Worm (Caenorhabditis elegans) whole organism, L1 larva: ENCODE data around the gene F59E11.6.

Source experiments
- Y116A8C.19 ChIP-seq: sonication (generic microtip); optimal IDR thresholded peaks from 2 replicates; lab custom pipeline; 2016; ENCODE audit warnings: missing compliant biosample characterization, missing genetic modification characterization, borderline replicate concordance
- alr-1 ChIP-seq: fragments of 200-800 bp; sonication (Bioruptor generic); optimal IDR thresholded peaks from 2 replicates; lab custom pipeline; 2018; ENCODE audit warnings: borderline replicate concordance, mild to moderate bottlenecking, missing genetic modification characterization, missing compliant biosample characterization
- blmp-1 ChIP-seq: fragments of 150-350 bp; optimal IDR thresholded peaks from 2 replicates; lab custom pipeline; 2014; ENCODE audit warnings: missing biosample characterization, missing genetic modification characterization
- ceh-8 ChIP-seq: fragments of 200-800 bp; sonication (Bioruptor generic); optimal IDR thresholded peaks from 2 replicates; lab custom pipeline; 2018; ENCODE audit warnings: mild to moderate bottlenecking, missing genetic modification characterization, moderate library complexity, missing compliant biosample characterization
- ces-1 ChIP-seq: fragments of 150-350 bp; optimal IDR thresholded peaks from 2 replicates; lab custom pipeline; 2014; ENCODE audit warnings: missing biosample characterization, missing genetic modification reagents, missing genetic modification characterization
- dpl-1 ChIP-seq, 3 experiments: fragments of 150-350 bp in 2 of 3; sonication (generic microtip) in 1 of 3; optimal IDR thresholded peaks; 2 replicates each; lab custom pipeline; 2014 to 2017; ENCODE audit warnings: missing biosample characterization in 3 of 3, missing genetic modification characterization in 3 of 3, missing genetic modification reagents in 3 of 3
- elt-2 ChIP-seq: sonication (generic microtip); optimal IDR thresholded peaks from 2 replicates; lab custom pipeline; 2016; ENCODE audit warnings: missing genetic modification characterization, mild to moderate bottlenecking, inconsistent platforms, missing compliant biosample characterization, missing genetic modification reagents
- ets-5 ChIP-seq: fragments of 200-800 bp; sonication (Bioruptor generic); IDR thresholded peaks from 2 replicates; pipeline ENCODE4 v1.3.6; 2022; ENCODE audit warnings: missing genetic modification characterization, missing compliant biosample characterization
- fkh-10 ChIP-seq: sonication (generic microtip); optimal IDR thresholded peaks from 2 replicates; lab custom pipeline; 2017; ENCODE audit warnings: missing biosample characterization, missing genetic modification reagents, missing genetic modification characterization
- grh-1 ChIP-seq: fragments of 200-800 bp; sonication (Bioruptor generic); IDR thresholded peaks from 2 replicates; pipeline ENCODE4 v1.3.6; 2022; ENCODE audit warnings: missing genetic modification reagents, missing genetic modification characterization, missing compliant biosample characterization
- hlh-17 ChIP-seq: fragments of 200-800 bp; sonication (Bioruptor generic); optimal IDR thresholded peaks from 2 replicates; lab custom pipeline; 2018; ENCODE audit warnings: missing genetic modification characterization, mild to moderate bottlenecking, missing compliant biosample characterization, moderate library complexity, borderline replicate concordance
- hpl-2 ChIP-seq: fragments of 150-350 bp; optimal IDR thresholded peaks from 2 replicates; lab custom pipeline; 2014; ENCODE audit warnings: missing biosample characterization, missing genetic modification reagents, missing genetic modification characterization
- irx-1 ChIP-seq: sonication (generic microtip); optimal IDR thresholded peaks from 2 replicates; lab custom pipeline; 2016; ENCODE audit warnings: missing genetic modification characterization, missing compliant biosample characterization
- isw-1 ChIP-seq: fragments of 200-800 bp; sonication (Bioruptor generic); IDR thresholded peaks from 2 replicates; pipeline ENCODE4 v1.3.6; 2022; ENCODE audit warnings: missing genetic modification characterization, missing compliant biosample characterization
- jun-1 ChIP-seq: fragments of 150-350 bp; optimal IDR thresholded peaks from 2 replicates; lab custom pipeline; 2014; ENCODE audit warnings: missing biosample characterization, missing genetic modification reagents, missing genetic modification characterization
- lin-13 ChIP-seq: fragments of 150-350 bp; optimal IDR thresholded peaks from 2 replicates; lab custom pipeline; 2014; ENCODE audit warnings: missing biosample characterization, missing genetic modification reagents, missing genetic modification characterization
- lin-14 ChIP-seq: fragments of 200-800 bp; sonication (Bioruptor generic); optimal IDR thresholded peaks from 2 replicates; lab custom pipeline; 2018; ENCODE audit warnings: mild to moderate bottlenecking, missing genetic modification characterization, moderate library complexity, missing compliant biosample characterization
- lin-15B ChIP-seq: fragments of 150-350 bp; sonication (generic microtip); optimal IDR thresholded peaks from 3 replicates; lab custom pipeline; 2014; ENCODE audit warnings: missing biosample characterization, missing genetic modification characterization
- lir-3 ChIP-seq: sonication (generic microtip); optimal IDR thresholded peaks from 2 replicates; lab custom pipeline; 2016; ENCODE audit warnings: mild to moderate bottlenecking, missing genetic modification characterization, moderate library complexity, missing compliant biosample characterization; ENCODE audit not compliant: poor library complexity
- lsy-2 ChIP-seq, 2 experiments: fragments of 150-350 bp; optimal IDR thresholded peaks; 2 replicates each; lab custom pipeline; 2014; ENCODE audit warnings: missing biosample characterization in 2 of 2, missing genetic modification characterization in 2 of 2
- mab-9 ChIP-seq: fragments of 200-800 bp; sonication (Bioruptor generic); IDR thresholded peaks from 2 replicates; pipeline ENCODE4 v1.3.6; 2022; ENCODE audit warnings: missing genetic modification reagents, missing genetic modification characterization, missing compliant biosample characterization
- mef-2 ChIP-seq: fragments of 150-350 bp; optimal IDR thresholded peaks from 2 replicates; lab custom pipeline; 2014; ENCODE audit warnings: missing biosample characterization, missing genetic modification characterization
- mep-1 ChIP-seq: fragments of 150-350 bp; optimal IDR thresholded peaks from 2 replicates; lab custom pipeline; 2014; ENCODE audit warnings: missing biosample characterization, missing genetic modification characterization
- nhr-12 ChIP-seq: sonication (generic microtip); optimal IDR thresholded peaks from 2 replicates; lab custom pipeline; 2017; ENCODE audit warnings: missing biosample characterization, missing genetic modification characterization
- nhr-19 ChIP-seq: fragments of 200-800 bp; sonication (Bioruptor generic); conservative IDR thresholded peaks from 2 replicates; pipeline ENCODE4 v1.3.6; 2022; ENCODE audit warnings: missing genetic modification characterization, missing compliant biosample characterization
- nhr-20 ChIP-seq: sonication (generic microtip); optimal IDR thresholded peaks from 2 replicates; lab custom pipeline; 2016; ENCODE audit warnings: mild to moderate bottlenecking, missing genetic modification characterization, missing compliant biosample characterization
- nhr-28 ChIP-seq: fragments of 150-350 bp; optimal IDR thresholded peaks from 2 replicates; lab custom pipeline; 2014; ENCODE audit warnings: missing biosample characterization, missing genetic modification characterization
- nhr-47 ChIP-seq: sonication (generic microtip); optimal IDR thresholded peaks from 2 replicates; lab custom pipeline; 2016; ENCODE audit warnings: mild to moderate bottlenecking, missing genetic modification characterization, moderate library complexity, missing compliant biosample characterization
- nhr-71 ChIP-seq: sonication (generic microtip); optimal IDR thresholded peaks from 2 replicates; lab custom pipeline; 2016; ENCODE audit warnings: mild to moderate bottlenecking, missing genetic modification characterization, moderate library complexity, missing compliant biosample characterization
- nhr-76 ChIP-seq: sonication (generic microtip); optimal IDR thresholded peaks from 2 replicates; lab custom pipeline; 2017; ENCODE audit warnings: missing biosample characterization, missing genetic modification characterization
- nhr-77 ChIP-seq: fragments of 150-350 bp; optimal IDR thresholded peaks from 2 replicates; lab custom pipeline; 2014; ENCODE audit warnings: missing biosample characterization, missing genetic modification characterization
- nhr-85 ChIP-seq: sonication (generic microtip); peaks from one replicate; lab custom pipeline; 2016; ENCODE audit warnings: missing genetic modification characterization, inconsistent platforms, missing compliant biosample characterization
- pag-3 ChIP-seq: sonication (generic microtip); optimal IDR thresholded peaks from 2 replicates; lab custom pipeline; 2017; ENCODE audit warnings: missing genetic modification characterization, mild to moderate bottlenecking, missing compliant biosample characterization, antibody characterized with exemption, borderline replicate concordance; ENCODE audit not compliant: insufficient read depth
- pax-3 ChIP-seq: fragments of 200-800 bp; sonication (Bioruptor generic); optimal IDR thresholded peaks from 2 replicates; lab custom pipeline; 2018; ENCODE audit warnings: mild to moderate bottlenecking, missing genetic modification characterization, moderate library complexity, missing compliant biosample characterization
- skn-1 ChIP-seq: fragments of 150-350 bp; optimal IDR thresholded peaks from 2 replicates; lab custom pipeline; 2014; ENCODE audit warnings: missing biosample characterization, missing genetic modification characterization
- snpc-4 ChIP-seq: fragments of 150-350 bp; optimal IDR thresholded peaks from 2 replicates; lab custom pipeline; 2014; ENCODE audit warnings: missing biosample characterization, missing genetic modification characterization
- snu-23 ChIP-seq: sonication (generic microtip); optimal IDR thresholded peaks from 2 replicates; lab custom pipeline; 2016; ENCODE audit warnings: missing genetic modification characterization, missing compliant biosample characterization
- sox-4 ChIP-seq: sonication (generic microtip); optimal IDR thresholded peaks from 2 replicates; lab custom pipeline; 2016; ENCODE audit warnings: missing genetic modification characterization, missing compliant biosample characterization
- swsn-7 ChIP-seq: sonication (generic microtip); optimal IDR thresholded peaks from 2 replicates; lab custom pipeline; 2016; ENCODE audit warnings: missing genetic modification characterization, missing compliant biosample characterization
- unc-130 ChIP-seq: fragments of 150-350 bp; optimal IDR thresholded peaks from 2 replicates; lab custom pipeline; 2017; ENCODE audit warnings: missing biosample characterization, missing genetic modification characterization, inconsistent platforms
- unc-30 ChIP-seq: sonication (generic microtip); optimal IDR thresholded peaks from 2 replicates; lab custom pipeline; 2017; ENCODE audit warnings: missing biosample characterization, missing genetic modification characterization
- unc-86 ChIP-seq: sonication (generic microtip); optimal IDR thresholded peaks from 2 replicates; lab custom pipeline; 2016; ENCODE audit warnings: missing genetic modification characterization, missing compliant biosample characterization
- vab-15 ChIP-seq: sonication (generic microtip); optimal IDR thresholded peaks from 2 replicates; lab custom pipeline; 2017; ENCODE audit warnings: missing genotype, mild to moderate bottlenecking, missing genetic modification characterization, missing compliant biosample characterization
- xbp-1 ChIP-seq: sonication (generic microtip); optimal IDR thresholded peaks from 2 replicates; lab custom pipeline; 2016; ENCODE audit warnings: missing genetic modification characterization, missing compliant biosample characterization
- ztf-11 ChIP-seq, 2 experiments: sonication (generic microtip); optimal IDR thresholded peaks; 2 replicates each; lab custom pipeline; 2016 to 2017; ENCODE audit warnings: missing genetic modification characterization in 2 of 2, missing biosample characterization in 1 of 2, missing compliant biosample characterization in 1 of 2

The F59E11.6 gene

ce11 chrV:8956387-8957095 lies 35.0 kb upstream of the F59E11.6 start, which contains the start of gene ttc-17:
TSS of gene ttc-17 (plus strand) at chrV:8957045.
- peak in 1 of 2 experiments; percentile 4 for TF ChIP-seq lsy-2 (tag; optimal IDR thresholded peaks at IDR 0.05; lab: Kevin White, UChicago)
- TF ChIP-seq snu-23 (GFP tag; lab: Kevin White, UChicago): no peak
- peak; percentile 31 for TF ChIP-seq blmp-1 (tag; lab: Kevin White, UChicago)
- TF ChIP-seq, all 84 proteins: peak for 2

ce11 chrV:8964055-8964758 lies 27.4 kb upstream of the F59E11.6 start, which contains the start of gene nhr-44:
TSS of gene nhr-44 (minus strand) at chrV:8964105.
- no peak for TF ChIP-seq nhr-12 (tag; lab: Kevin White, UChicago)
- TF ChIP-seq lin-14 (GFP tag; lab: Kevin White, UChicago): peak; percentile 66
- TF ChIP-seq dpl-1 (GFP tag; optimal IDR thresholded peaks at IDR 0.05; lab: Kevin White, UChicago): no peak
- TF ChIP-seq nhr-20: peak; percentile 4
- no peak for TF ChIP-seq snpc-4
- TF ChIP-seq unc-30 (tag; lab: Kevin White, UChicago): no peak
- TF ChIP-seq nhr-47 (tag; lab: Kevin White, UChicago): no peak
- TF ChIP-seq unc-86 (tag; lab: Kevin White, UChicago): no peak
- TF ChIP-seq unc-130 (tag; lab: Kevin White, UChicago): no peak
- TF ChIP-seq mep-1 (tag; lab: Kevin White, UChicago): peak; percentile 12
- no peak for TF ChIP-seq grh-1
- no peak for TF ChIP-seq Y116A8C.19 (tag; lab: Kevin White, UChicago)
- TF ChIP-seq hlh-17 (GFP tag; lab: Kevin White, UChicago): no peak
- no peak for TF ChIP-seq mef-2 (tag; lab: Kevin White, UChicago)
- no peak for TF ChIP-seq lin-13 (GFP tag; lab: Kevin White, UChicago)
- TF ChIP-seq ces-1 (GFP tag; lab: Kevin White, UChicago): no peak
- TF ChIP-seq jun-1 (tag; lab: Kevin White, UChicago): no peak
- no peak for TF ChIP-seq nhr-28 (tag; lab: Kevin White, UChicago)
- no peak for TF ChIP-seq nhr-19
- no peak for TF ChIP-seq mab-9 (GFP tag; lab: Robert Waterston, UW)
- TF ChIP-seq nhr-77 (tag; lab: Kevin White, UChicago): no peak
- TF ChIP-seq nhr-71 (tag; lab: Kevin White, UChicago): peak; percentile 10
- TF ChIP-seq ets-5 (GFP tag; lab: Robert Waterston, UW): no peak
- TF ChIP-seq hpl-2: no peak
- peak; percentile 26 for TF ChIP-seq snu-23 (GFP tag; lab: Kevin White, UChicago)
- TF ChIP-seq fkh-10 (GFP tag; lab: Kevin White, UChicago): no peak
- TF ChIP-seq irx-1 (tag; lab: Kevin White, UChicago): no peak
- no peak for TF ChIP-seq vab-15 (tag; lab: Kevin White, UChicago)
- no peak for TF ChIP-seq xbp-1
- no peak for TF ChIP-seq skn-1 (tag; lab: Kevin White, UChicago)
- TF ChIP-seq nhr-85 (tag; lab: Kevin White, UChicago): peak; percentile 79
- peak; percentile 42 for TF ChIP-seq blmp-1 (tag; lab: Kevin White, UChicago)
- no peak for TF ChIP-seq sox-4 (tag; lab: Kevin White, UChicago)
- TF ChIP-seq, all 84 proteins: peak for 7

ce11 chrV:8966086-8966485 lies 25.5 kb upstream of the F59E11.6 start, which contains the start of gene nhr-219:
TSS of gene nhr-219 (minus strand) at chrV:8966186.
- TF ChIP-seq lsy-2 (tag; optimal IDR thresholded peaks at IDR 0.05; lab: Kevin White, UChicago) (no peak), hpl-2 (no peak), swsn-7 (tag; lab: Kevin White, UChicago) (no peak), pax-3 (tag; lab: Kevin White, UChicago) (no peak), fkh-10 (GFP tag; lab: Kevin White, UChicago) (no peak), elt-2 (tag; lab: Kevin White, UChicago) (no peak), unc-130 (tag; lab: Kevin White, UChicago) (no peak), lir-3 (tag; lab: Kevin White, UChicago) (no peak), hlh-17 (GFP tag; lab: Kevin White, UChicago) (no peak), ztf-11 (tag; optimal IDR thresholded peaks at IDR 0.05; lab: Kevin White, UChicago) (no peak), pag-3 (tag; lab: Kevin White, UChicago) (no peak), ceh-8 (GFP tag; lab: Kevin White, UChicago) (no peak), nhr-76 (tag; lab: Kevin White, UChicago) (no peak), snu-23 (GFP tag; lab: Kevin White, UChicago) (no peak), lin-15B (tag; lab: Kevin White, UChicago) (no peak), alr-1 (tag; lab: Kevin White, UChicago) (no peak), isw-1 (no peak)
